Fruit fly (Drosophila melanogaster): ENCODE data around the gene Grp170.
A peak's percentile ranks its signal among the peaks of the same experiment; 100 is the strongest.

Gene Grp170

DNA sequence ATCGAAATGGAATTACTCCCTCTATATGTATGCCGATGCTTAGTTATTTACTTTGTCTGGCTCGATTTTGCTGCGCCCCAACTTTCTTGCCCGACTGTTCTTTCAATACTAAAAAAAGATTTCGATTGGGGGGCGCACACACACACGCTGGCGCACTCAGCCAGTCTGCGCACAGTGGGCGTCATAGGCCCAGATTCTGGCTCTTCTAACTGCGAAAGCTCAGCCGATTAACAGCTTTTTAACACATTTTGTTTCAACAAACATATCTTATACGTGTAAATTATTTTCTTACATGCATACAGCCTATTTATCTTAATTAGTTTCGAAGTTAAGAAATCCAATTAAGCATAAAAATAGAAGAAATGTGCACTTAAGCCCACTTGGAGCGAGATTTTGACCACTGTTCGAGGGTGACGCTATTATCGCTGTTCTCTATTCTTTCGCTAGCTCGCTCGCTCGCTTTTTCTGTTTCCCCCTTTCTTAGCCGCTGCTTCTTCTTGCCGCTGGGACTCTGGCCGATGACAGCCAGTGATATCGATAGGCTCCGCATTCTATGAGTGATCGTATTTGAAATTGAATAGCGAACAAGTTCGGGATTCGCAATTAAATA lies 52.6 kb downstream of the Grp170 start, which contains the start of gene Vinc (continued):
- TF ChIP-seq CG11723 (GFP tag; optimal IDR thresholded peaks at IDR 0.05) (peak; percentile 55), HLH54F (GFP tag; optimal IDR thresholded peaks at IDR 0.05) (peak; percentile 71), mld (GFP tag; IDR thresholded peaks at IDR 0.05; ENCODE audit: partially characterized antibody) (no peak), CG18011 (GFP tag; optimal IDR thresholded peaks at IDR 0.05) (peak; percentile 53), Oli (tag; optimal IDR thresholded peaks at IDR 0.05) (peak; percentile 81), Ptx1 (GFP tag; IDR thresholded peaks at IDR 0.05) (peak; percentile 90), CG7372 (GFP tag; IDR thresholded peaks at IDR 0.05) (peak; percentile 79), HLHmδ (GFP tag; optimal IDR thresholded peaks at IDR 0.05) (no peak), CG8281 (tag; optimal IDR thresholded peaks at IDR 0.05) (peak; percentile 77), Ets97D (GFP tag; optimal IDR thresholded peaks at IDR 0.05) (peak; percentile 65), toy (GFP tag; IDR thresholded peaks at IDR 0.05) (no peak; the same call in 1 of the 2 replicates), zen (tag; optimal IDR thresholded peaks at IDR 0.05) (peak; percentile 61), gfzf (GFP tag; optimal IDR thresholded peaks at IDR 0.05) (no peak), CG8359 (GFP tag; optimal IDR thresholded peaks at IDR 0.05; ENCODE audit: borderline replicate concordance) (peak; percentile 66), CG33213 (GFP tag; optimal IDR thresholded peaks at IDR 0.05) (peak; percentile 68), slbo (GFP tag; IDR thresholded peaks at IDR 0.05) (peak; percentile 78), mam (GFP tag; optimal IDR thresholded peaks at IDR 0.05) (peak; percentile 93), danr (GFP tag; IDR thresholded peaks at IDR 0.05) (peak; percentile 76), chn (GFP tag; optimal IDR thresholded peaks at IDR 0.05) (peak; percentile 62), CG7839 (tag; optimal IDR thresholded peaks at IDR 0.05) (peak; percentile 93), al (GFP tag; IDR thresholded peaks at IDR 0.05) (peak; percentile 66), Myb (GFP tag; optimal IDR thresholded peaks at IDR 0.05) (peak; percentile 58), Doc2 (GFP tag; IDR thresholded peaks at IDR 0.05) (no peak), Ets65A (GFP tag) (peak; percentile 97), Chrac-16 (GFP tag; optimal IDR thresholded peaks at IDR 0.05) (peak; percentile 52), ems (GFP tag; optimal IDR thresholded peaks at IDR 0.05) (peak; percentile 84), CG12299 (tag; optimal IDR thresholded peaks at IDR 0.05) (peak; percentile 77), kah (GFP tag; optimal IDR thresholded peaks at IDR 0.05) (peak; percentile 79), Ada2b (GFP tag; IDR thresholded peaks at IDR 0.05) (peak; percentile 77), CG2875 (GFP tag; optimal IDR thresholded peaks at IDR 0.05) (peak; percentile 26), Fer2 (tag; optimal IDR thresholded peaks at IDR 0.05) (peak; percentile 87), nmo (GFP tag; optimal IDR thresholded peaks at IDR 0.05) (peak; percentile 91), da (GFP tag; optimal IDR thresholded peaks at IDR 0.05) (no peak), CG9876 (GFP tag; optimal IDR thresholded peaks at IDR 0.05) (peak; percentile 34), CG3838 (GFP tag; optimal IDR thresholded peaks at IDR 0.05) (no peak), az2 (GFP tag; optimal IDR thresholded peaks at IDR 0.05) (peak; percentile 62), CG2202 (tag; optimal IDR thresholded peaks at IDR 0.05) (peak; percentile 20), gt (GFP tag; IDR thresholded peaks at IDR 0.05) (no peak), HmgD (GFP tag; optimal IDR thresholded peaks at IDR 0.05) (peak; percentile 54), CG6175 (GFP tag; IDR thresholded peaks at IDR 0.05) (peak; percentile 77), corto (GFP tag; optimal IDR thresholded peaks at IDR 0.05) (no peak), ase (GFP tag; IDR thresholded peaks at IDR 0.05) (0 out of 3 replicates have a peak, but pooled peaks have one; percentile 55), lilli (GFP tag; optimal IDR thresholded peaks at IDR 0.05) (peak; percentile 81), en (GFP tag; optimal IDR thresholded peaks at IDR 0.05) (peak; percentile 82), cas (GFP tag; IDR thresholded peaks at IDR 0.05) (peak; percentile 68; the same call in 1 of the 2 replicates), E2f1 (GFP tag; IDR thresholded peaks at IDR 0.05) (peak; percentile 83), D19A (tag; optimal IDR thresholded peaks at IDR 0.05) (peak; percentile 85), pnt (GFP tag; optimal IDR thresholded peaks at IDR 0.05) (peak; percentile 85), repo (GFP tag; optimal IDR thresholded peaks at IDR 0.05) (peak; percentile 75), Poxn (GFP tag; IDR thresholded peaks at IDR 0.05) (0 out of 2 replicates have a peak, but pooled peaks have one; percentile 30), sima (GFP tag; optimal IDR thresholded peaks at IDR 0.05) (peak; percentile 3)

Data from whole organism, embryonic.